Worm (Caenorhabditis elegans) whole organism, L4/young adult: ENCODE measurements around the gene F22E5.11.
"Not testable (repeated sequence)": the region's sequence is repeated elsewhere in the genome, so short reads cannot be mapped to it uniquely, and the experiment has no call there.

Experiments used
- W03F9.2 ChIP-seq: fragments of 150-350 bp; optimal IDR thresholded peaks from 2 replicates; lab custom pipeline; 2014; ENCODE audit warnings: missing biosample characterization, missing genetic modification characterization
- dao-5 ChIP-seq: sonication (generic microtip); optimal IDR thresholded peaks from 2 replicates; lab custom pipeline; 2016; ENCODE audit warnings: missing genotype, missing genetic modification characterization, moderate library complexity, missing compliant biosample characterization
- him-1 ChIP-seq: sonication (generic microtip); optimal IDR thresholded peaks from 2 replicates; lab custom pipeline; 2016; ENCODE audit warnings: missing genotype, missing genetic modification reagents, missing genetic modification characterization, missing compliant biosample characterization

Gene F22E5.11

ce11 chrII:2665081-2665480 is 20.7 kb upstream of the F22E5.11 start, which contains the start of gene F22E5.2:
TSS of gene F22E5.2 (plus strand) at chrII:2665381.
- TF ChIP-seq dao-5, W03F9.2, him-1 (tag; lab: Kevin White, UChicago): not testable (repeated sequence)

- TF ChIP-seq W03F9.2 (tag; lab: Kevin White, UChicago) (no peak), him-1 (tag; lab: Kevin White, UChicago) (no peak), dao-5 (tag; lab: Kevin White, UChicago) (no peak)
Observed at ce11 chrII:2659364-2659763, 15.0 kb upstream of the F22E5.11 start, which contains the start of gene gcy-21. TSS of gene gcy-21 (plus strand) at chrII:2659664.

ce11 chrII:2656606-2657005 is 12.2 kb upstream of the F22E5.11 start, which contains the start of gene sri-47:
TSS of gene sri-47 (plus strand) at chrII:2656906.
- TF ChIP-seq W03F9.2 (tag; lab: Kevin White, UChicago) (no peak), him-1 (tag; lab: Kevin White, UChicago) (no peak), dao-5 (tag; lab: Kevin White, UChicago) (no peak)

- no peak for TF ChIP-seq him-1 (tag; lab: Kevin White, UChicago)
- TF ChIP-seq W03F9.2 (tag; lab: Kevin White, UChicago), result no peak
- TF ChIP-seq dao-5 (tag; lab: Kevin White, UChicago), result no peak
Observed at ce11 chrII:2649539-2649938, 5.1 kb upstream of the F22E5.11 start, which contains the start of the genes F22E5.13 and F22E5.6. TSS of gene F22E5.13 (minus strand) at chrII:2649639. TSS of gene F22E5.6 (plus strand) at chrII:2649835.

- no peak for TF ChIP-seq him-1 (tag; lab: Kevin White, UChicago)
- TF ChIP-seq dao-5 (tag; lab: Kevin White, UChicago), result no peak
- TF ChIP-seq W03F9.2 (tag; lab: Kevin White, UChicago), result no peak
Observed at ce11 chrII:2649015-2649414, 4.6 kb upstream of the F22E5.11 start.

ce11 chrII:2646756-2647155 is 2.4 kb upstream of the F22E5.11 start, which contains the start of gene F22E5.12:
TSS of gene F22E5.12 (minus strand) at chrII:2646856.
- TF ChIP-seq W03F9.2, dao-5, him-1 (tag; lab: Kevin White, UChicago): not testable (repeated sequence)

ce11 chrII:2641777-2642176 is 2.6 kb downstream of the F22E5.11 start, which contains the start of gene F22E5.7:
TSS of gene F22E5.7 (plus strand) at chrII:2642077.
- no peak for TF ChIP-seq W03F9.2 (tag; lab: Kevin White, UChicago)
- TF ChIP-seq dao-5 (tag; lab: Kevin White, UChicago), result no peak
- no peak for TF ChIP-seq him-1 (tag; lab: Kevin White, UChicago)

ce11 chrII:2640982-2641381 is 3.4 kb downstream of the F22E5.11 start, which contains the start of gene F22E5.23:
TSS of gene F22E5.23 (plus strand) at chrII:2641282.
- TF ChIP-seq him-1 (tag; lab: Kevin White, UChicago) (no peak), dao-5 (tag; lab: Kevin White, UChicago) (no peak), W03F9.2 (tag; lab: Kevin White, UChicago) (no peak)

ce11 chrII:2639401-2640088 is 4.9 kb downstream of the F22E5.11 start, which contains the start of gene F22E5.8:
TSS of gene F22E5.8 (plus strand) at chrII:2640038.
- not testable (repeated sequence) for TF ChIP-seq dao-5, him-1, W03F9.2 (tag; lab: Kevin White, UChicago)

ce11 chrII:2638062-2638461 is 6.3 kb downstream of the F22E5.11 start, which contains the start of gene F22E5.9:
TSS of gene F22E5.9 (plus strand) at chrII:2638388.
- TF ChIP-seq him-1 (tag; lab: Kevin White, UChicago) (no peak), W03F9.2 (tag; lab: Kevin White, UChicago) (no peak), dao-5 (tag; lab: Kevin White, UChicago) (no peak)

- TF ChIP-seq dao-5 (tag; lab: Kevin White, UChicago), result no peak
- TF ChIP-seq W03F9.2 (tag; lab: Kevin White, UChicago), result no peak
- no peak for TF ChIP-seq him-1 (tag; lab: Kevin White, UChicago)
Observed at ce11 chrII:2637359-2637758, 7.0 kb downstream of the F22E5.11 start, which contains the start of gene F22E5.21. TSS of gene F22E5.21 (minus strand) at chrII:2637459.

ce11 chrII:2631169-2631568 is 13.2 kb downstream of the F22E5.11 start, which contains the start of gene D2062.1:
TSS of gene D2062.1 (plus strand) at chrII:2631469.
- TF ChIP-seq dao-5 (tag; lab: Kevin White, UChicago) (no peak), him-1 (tag; lab: Kevin White, UChicago) (no peak), W03F9.2 (tag; lab: Kevin White, UChicago) (no peak)

- no peak for TF ChIP-seq dao-5 (tag; lab: Kevin White, UChicago)
- no peak for TF ChIP-seq him-1 (tag; lab: Kevin White, UChicago)
- no peak for TF ChIP-seq W03F9.2 (tag; lab: Kevin White, UChicago)
Observed at ce11 chrII:2629270-2629669, 15.1 kb downstream of the F22E5.11 start, which contains the start of gene sri-37. TSS of gene sri-37 (plus strand) at chrII:2629570.
